Worm (Caenorhabditis elegans) whole organism, late embryonic: ENCODE data around the gene swt-6.

ENCODE experiments used
- C08G9.2 ChIP-seq: sonication (generic microtip); optimal IDR thresholded peaks from 2 replicates; lab custom pipeline; 2016; ENCODE audit warnings: mild to moderate bottlenecking, missing genetic modification characterization, moderate library complexity, missing compliant biosample characterization
- F13H6.1 ChIP-seq: sonication (generic microtip); optimal IDR thresholded peaks from 2 replicates; lab custom pipeline; 2016; ENCODE audit warnings: missing genetic modification characterization, missing compliant biosample characterization
- K02D7.2 ChIP-seq: sonication (generic microtip); optimal IDR thresholded peaks from 2 replicates; lab custom pipeline; 2017; ENCODE audit warnings: mild to moderate bottlenecking, missing genetic modification characterization, missing compliant biosample characterization
- K09A11.1 ChIP-seq: sonication (generic microtip); optimal IDR thresholded peaks from 2 replicates; lab custom pipeline; 2017; ENCODE audit warnings: antibody characterized with exemption, mild to moderate bottlenecking, missing genetic modification characterization, missing compliant biosample characterization; ENCODE audit not compliant: insufficient read depth
- Y22D7AL.16 ChIP-seq: sonication (generic microtip); optimal IDR thresholded peaks from 2 replicates; lab custom pipeline; 2016; ENCODE audit warnings: missing genetic modification characterization, missing compliant biosample characterization
- ama-1 ChIP-seq: fragments of 150-350 bp; optimal IDR thresholded peaks from 2 replicates; lab custom pipeline; 2014
- ceh-14 ChIP-seq: sonication (generic microtip); optimal IDR thresholded peaks from 2 replicates; lab custom pipeline; 2016; ENCODE audit warnings: missing genotype, missing genetic modification characterization, missing compliant biosample characterization
- ceh-18 ChIP-seq: sonication (generic microtip); optimal IDR thresholded peaks from 2 replicates; lab custom pipeline; 2016; ENCODE audit warnings: missing genetic modification characterization, missing compliant biosample characterization
- ceh-2 ChIP-seq: sonication (generic microtip); optimal IDR thresholded peaks from 2 replicates; lab custom pipeline; 2016; ENCODE audit warnings: missing genotype, missing genetic modification characterization, missing compliant biosample characterization
- ceh-30 ChIP-seq: fragments of 150-350 bp; optimal IDR thresholded peaks from 2 replicates; lab custom pipeline; 2014; ENCODE audit warnings: missing biosample characterization, missing genetic modification characterization
- ceh-31 ChIP-seq: sonication (generic microtip); optimal IDR thresholded peaks from 2 replicates; lab custom pipeline; 2016; ENCODE audit warnings: missing genetic modification characterization, missing compliant biosample characterization
- ceh-45 ChIP-seq: fragments of 200-800 bp; sonication (Bioruptor generic); IDR thresholded peaks from 2 replicates; pipeline ENCODE4 v1.3.6; 2022; ENCODE audit warnings: missing genetic modification reagents, missing genetic modification characterization, missing compliant biosample characterization
- ceh-48 ChIP-seq: sonication (generic microtip); optimal IDR thresholded peaks from 2 replicates; lab custom pipeline; 2016; ENCODE audit warnings: missing genetic modification characterization, inconsistent platforms, missing compliant biosample characterization
- ceh-6 ChIP-seq: fragments of 200-800 bp; sonication (Bioruptor generic); optimal IDR thresholded peaks from 2 replicates; lab custom pipeline; 2018; ENCODE audit warnings: mild to moderate bottlenecking, missing genetic modification characterization, missing compliant biosample characterization
- ceh-9 ChIP-seq: sonication (generic microtip); optimal IDR thresholded peaks from 2 replicates; lab custom pipeline; 2016; ENCODE audit warnings: mild to moderate bottlenecking, missing genetic modification characterization, inconsistent platforms, missing compliant biosample characterization
- eyg-1 ChIP-seq: sonication (generic microtip); optimal IDR thresholded peaks from 2 replicates; lab custom pipeline; 2016; ENCODE audit warnings: missing genotype, missing genetic modification characterization, missing compliant biosample characterization
- fax-1 ChIP-seq: sonication (generic microtip); optimal IDR thresholded peaks from 2 replicates; lab custom pipeline; 2016; ENCODE audit warnings: missing genotype, missing genetic modification characterization, missing compliant biosample characterization
- hlh-15 ChIP-seq: sonication (generic microtip); optimal IDR thresholded peaks from 2 replicates; lab custom pipeline; 2016; ENCODE audit warnings: missing genetic modification characterization, missing compliant biosample characterization
- hlh-30 ChIP-seq: sonication (generic microtip); optimal IDR thresholded peaks from 2 replicates; lab custom pipeline; 2017; ENCODE audit warnings: antibody characterized with exemption, missing genetic modification characterization, missing compliant biosample characterization; ENCODE audit not compliant: insufficient read depth
- lin-11 ChIP-seq: fragments of 200-800 bp; sonication (Bioruptor generic); optimal IDR thresholded peaks from 2 replicates; lab custom pipeline; 2018; ENCODE audit warnings: mild to moderate bottlenecking, missing genetic modification characterization, missing compliant biosample characterization
- madf-2 ChIP-seq: sonication (generic microtip); optimal IDR thresholded peaks from 2 replicates; lab custom pipeline; 2017; ENCODE audit warnings: missing genetic modification characterization, missing compliant biosample characterization
- mec-3 ChIP-seq: sonication (generic microtip); optimal IDR thresholded peaks from 2 replicates; lab custom pipeline; 2016; ENCODE audit warnings: borderline replicate concordance, missing genetic modification characterization, missing compliant biosample characterization
- nhr-11 ChIP-seq: fragments of 150-350 bp; optimal IDR thresholded peaks from 2 replicates; lab custom pipeline; 2014; ENCODE audit warnings: missing biosample characterization, missing genetic modification characterization
- npax-4 ChIP-seq: sonication (generic microtip); optimal IDR thresholded peaks from 2 replicates; lab custom pipeline; 2016; ENCODE audit warnings: missing genetic modification characterization, missing compliant biosample characterization
- odd-2 ChIP-seq: sonication (generic microtip); optimal IDR thresholded peaks from 2 replicates; lab custom pipeline; 2017; ENCODE audit warnings: antibody characterized with exemption, mild to moderate bottlenecking, missing genetic modification characterization, missing compliant biosample characterization
- pat-9 ChIP-seq: fragments of 200-800 bp; sonication (Bioruptor generic); optimal IDR thresholded peaks from 2 replicates; lab custom pipeline; 2018; ENCODE audit warnings: mild to moderate bottlenecking, missing genetic modification characterization, moderate library complexity, missing compliant biosample characterization
- pha-2 ChIP-seq: sonication (generic microtip); optimal IDR thresholded peaks from 2 replicates; lab custom pipeline; 2017; ENCODE audit warnings: mild to moderate bottlenecking, missing genetic modification characterization, missing compliant biosample characterization
- pqm-1 ChIP-seq: sonication (generic microtip); optimal IDR thresholded peaks from 2 replicates; lab custom pipeline; 2016; ENCODE audit warnings: missing genetic modification characterization, missing compliant biosample characterization
- pros-1 ChIP-seq: fragments of 150-350 bp; optimal IDR thresholded peaks from 2 replicates; lab custom pipeline; 2014; ENCODE audit warnings: missing biosample characterization, missing genetic modification reagents, missing genetic modification characterization
- rnt-1 ChIP-seq: sonication (generic microtip); optimal IDR thresholded peaks from 2 replicates; lab custom pipeline; 2016; ENCODE audit warnings: missing genetic modification characterization, missing compliant biosample characterization
- sdc-2 ChIP-seq: sonication (generic microtip); optimal IDR thresholded peaks from 2 replicates; lab custom pipeline; 2016; ENCODE audit warnings: missing genotype, missing genetic modification characterization, missing compliant biosample characterization
- sox-2 ChIP-seq: fragments of 200-800 bp; sonication (Bioruptor generic); IDR thresholded peaks from 2 replicates; pipeline ENCODE4 v1.3.6; 2022; ENCODE audit warnings: missing genetic modification reagents, missing genetic modification characterization, missing compliant biosample characterization
- tbx-2 ChIP-seq: sonication (generic microtip); optimal IDR thresholded peaks from 2 replicates; lab custom pipeline; 2016; ENCODE audit warnings: missing genetic modification characterization, missing compliant biosample characterization
- ttx-3 ChIP-seq: sonication (generic microtip); optimal IDR thresholded peaks from 2 replicates; lab custom pipeline; 2016; ENCODE audit warnings: missing genetic modification reagents, missing genetic modification characterization, missing compliant biosample characterization
- unc-42 ChIP-seq: sonication (generic microtip); optimal IDR thresholded peaks from 2 replicates; lab custom pipeline; 2016; ENCODE audit warnings: missing genotype, missing genetic modification characterization, missing compliant biosample characterization
- unc-86 ChIP-seq: sonication (generic microtip); optimal IDR thresholded peaks from 2 replicates; lab custom pipeline; 2016; ENCODE audit warnings: missing genetic modification characterization, missing compliant biosample characterization
- zip-5 ChIP-seq: sonication (generic microtip); optimal IDR thresholded peaks from 2 replicates; lab custom pipeline; 2016; ENCODE audit warnings: missing genetic modification characterization, missing compliant biosample characterization

swt-6 gene

ce11 chrV:13942082-13942481 lies 12.1 kb upstream of the swt-6 start, which contains the start of gene dpr-1:
dpr-1 (minus strand) TSS chrV:13942182.
- no peak for TF ChIP-seq hlh-15 (tag; lab: Kevin White, UChicago)
- TF ChIP-seq ceh-30: no peak
- TF ChIP-seq unc-42 (tag; lab: Kevin White, UChicago): no peak
- TF ChIP-seq ttx-3 (tag; lab: Kevin White, UChicago): no peak
- no peak for TF ChIP-seq pat-9 (tag; lab: Kevin White, UChicago)
- TF ChIP-seq hlh-30 (tag; lab: Kevin White, UChicago): no peak
- no peak for TF ChIP-seq C08G9.2 (tag; lab: Kevin White, UChicago)
- no peak for TF ChIP-seq zip-5
- no peak for TF ChIP-seq mec-3 (tag; lab: Kevin White, UChicago)
- no peak for TF ChIP-seq pros-1 (tag; lab: Kevin White, UChicago)
- no peak for TF ChIP-seq pha-2 (tag; lab: Kevin White, UChicago)
- TF ChIP-seq K09A11.1 (tag; lab: Kevin White, UChicago): no peak
- TF ChIP-seq ceh-2 (tag; lab: Kevin White, UChicago): no peak
- TF ChIP-seq ceh-45 (GFP tag; lab: Robert Waterston, UW): no peak
- no peak for TF ChIP-seq tbx-2 (tag; lab: Kevin White, UChicago)
- TF ChIP-seq sox-2 (GFP tag; lab: Robert Waterston, UW): no peak
- no peak for TF ChIP-seq K02D7.2 (tag; lab: Kevin White, UChicago)
- no peak for TF ChIP-seq odd-2 (tag; lab: Kevin White, UChicago)
- TF ChIP-seq, all 69 proteins: peak for 0

- TF ChIP-seq F13H6.1 (no peak), nhr-11 (tag; lab: Kevin White, UChicago) (no peak), ceh-48 (no peak), C08G9.2 (tag; lab: Kevin White, UChicago) (no peak), fax-1 (tag; lab: Kevin White, UChicago) (no peak), eyg-1 (tag; lab: Kevin White, UChicago) (no peak), madf-2 (tag; lab: Kevin White, UChicago) (no peak), sdc-2 (tag; lab: Kevin White, UChicago) (no peak), ceh-9 (tag; lab: Kevin White, UChicago) (no peak), npax-4 (tag; lab: Kevin White, UChicago) (no peak), ceh-18 (no peak), lin-11 (tag; lab: Kevin White, UChicago) (no peak), unc-86 (tag; lab: Kevin White, UChicago) (no peak), ceh-6 (GFP tag; lab: Kevin White, UChicago) (no peak)
These were observed 7.7 kb upstream of the swt-6 start, which contains the start of the genes srx-10 and clec-226 for ce11 chrV:13946385-13947019. srx-10 (minus strand) TSS chrV:13946485. clec-226 (plus strand) TSS chrV:13946969.

ce11 chrV:13949010-13949409 lies 5.1 kb upstream of the swt-6 start, which contains the start of gene R10D12.6:
R10D12.6 (plus strand) TSS chrV:13949310.
- TF ChIP-seq ama-1 (no peak), pqm-1 (no peak), ceh-14 (tag; lab: Kevin White, UChicago) (no peak), rnt-1 (tag; lab: Kevin White, UChicago) (no peak), ceh-31 (tag; lab: Kevin White, UChicago) (no peak)

- no peak for TF ChIP-seq rnt-1 (tag; lab: Kevin White, UChicago)
- TF ChIP-seq zip-5: no peak
- no peak for TF ChIP-seq unc-86 (tag; lab: Kevin White, UChicago)
- TF ChIP-seq ceh-14 (tag; lab: Kevin White, UChicago): no peak
- TF ChIP-seq Y22D7AL.16 (tag; lab: Kevin White, UChicago): no peak
- TF ChIP-seq ceh-18: no peak
These were observed 4.4 kb upstream of the swt-6 start, which contains the start of gene R10D12.7 for ce11 chrV:13949752-13950151. R10D12.7 (plus strand) TSS chrV:13950052.
